Fruit fly (Drosophila melanogaster): ENCODE measurements around the gene kuz.

The kuz gene

DNA sequence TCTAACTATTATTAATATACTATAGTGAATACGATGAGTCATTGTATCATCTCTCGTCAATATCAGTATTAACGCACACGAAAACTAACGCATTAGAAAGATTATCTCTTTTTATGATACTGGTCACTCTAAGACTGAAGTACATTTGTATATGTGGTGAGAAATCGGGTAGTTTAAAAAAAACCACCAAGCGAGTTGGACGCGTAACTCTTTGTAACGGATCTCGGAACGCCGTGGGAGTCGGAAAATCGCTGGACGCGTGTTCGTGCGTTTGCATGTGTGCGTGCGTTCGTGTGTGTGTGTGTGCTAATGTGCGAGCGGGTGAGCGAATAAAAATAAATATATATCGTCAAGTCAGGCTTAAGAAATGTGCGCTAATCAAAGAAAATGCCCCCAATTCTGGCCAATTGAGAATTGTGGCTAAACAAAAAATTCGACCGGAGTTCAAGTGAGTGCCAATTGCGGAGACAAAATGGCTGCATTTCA lies at the start of gene kuz:
kuz (plus strand) TSS at position 167 of the 486 bp plus-strand sequence.
- peak; percentile 61 for TF ChIP-seq sna (GFP tag; IDR thresholded peaks at IDR 0.05; ENCODE audit: partially characterized antibody)
- peak; percentile 73 for TF ChIP-seq B-H2 (GFP tag; optimal IDR thresholded peaks at IDR 0.05)
- TF ChIP-seq CG15479 (GFP tag; optimal IDR thresholded peaks at IDR 0.05): peak; percentile 0
- TF ChIP-seq YL-1 (GFP tag; optimal IDR thresholded peaks at IDR 0.05): peak; percentile 26
- peak; percentile 25 for TF ChIP-seq nau (GFP tag; optimal IDR thresholded peaks at IDR 0.05)
- peak; percentile 2 for TF ChIP-seq pfk (GFP tag; optimal IDR thresholded peaks at IDR 0.05)
- 0 out of 2 replicates have a peak, but pooled peaks have one; percentile 32 for TF ChIP-seq Taf1 (GFP tag; IDR thresholded peaks at IDR 0.05)
- peak; percentile 82; the same call in 1 of the 2 replicates for TF ChIP-seq rib (GFP tag; IDR thresholded peaks at IDR 0.05)
- peak; percentile 65 for TF ChIP-seq CG1603 (tag; optimal IDR thresholded peaks at IDR 0.05)
- TF ChIP-seq CG12391 (tag; optimal IDR thresholded peaks at IDR 0.05): peak; percentile 67
- TF ChIP-seq H15 (GFP tag; IDR thresholded peaks at IDR 0.05): no peak
- TF ChIP-seq sisA (GFP tag; IDR thresholded peaks at IDR 0.05): no peak
- peak; percentile 24 for TF ChIP-seq NC2β (GFP tag; optimal IDR thresholded peaks at IDR 0.05)
- TF ChIP-seq PHDP (tag; optimal IDR thresholded peaks at IDR 0.05): peak; percentile 46
- peak; percentile 46; the same call in 1 of the 2 replicates for TF ChIP-seq Drgx (GFP tag; IDR thresholded peaks at IDR 0.05)
- peak; percentile 94 for TF ChIP-seq Med (GFP tag)
- TF ChIP-seq Blimp-1 (GFP tag; optimal IDR thresholded peaks at IDR 0.05): peak; percentile 26
- TF ChIP-seq sob (GFP tag; IDR thresholded peaks at IDR 0.05): peak; percentile 73
- TF ChIP-seq pnt (GFP tag; optimal IDR thresholded peaks at IDR 0.05): no peak
- TF ChIP-seq zf30C (GFP tag; optimal IDR thresholded peaks at IDR 0.05): peak; percentile 36
- no peak for TF ChIP-seq usp (GFP tag; optimal IDR thresholded peaks at IDR 0.05)
- TF ChIP-seq sim (GFP tag; IDR thresholded peaks at IDR 0.05): 0 out of 2 replicates have a peak, but pooled peaks have one; percentile 15
- peak; percentile 38; the same call in 1 of the 2 replicates for TF ChIP-seq onecut (GFP tag; IDR thresholded peaks at IDR 0.05)
- peak; percentile 19 for TF ChIP-seq Fer2 (tag; optimal IDR thresholded peaks at IDR 0.05)
- no peak for TF ChIP-seq hth (optimal IDR thresholded peaks at IDR 0.05)
- peak; percentile 44 for TF ChIP-seq Vsx1 (GFP tag; optimal IDR thresholded peaks at IDR 0.05)
- TF ChIP-seq CG10147 (GFP tag; optimal IDR thresholded peaks at IDR 0.05): peak; percentile 10
- peak; percentile 37 for TF ChIP-seq CG4328 (GFP tag; optimal IDR thresholded peaks at IDR 0.05)
- no peak for TF ChIP-seq CG6272 (GFP tag; IDR thresholded peaks at IDR 0.05)
- peak; percentile 69; the same call in 2 of the 3 replicates for TF ChIP-seq row (GFP tag; IDR thresholded peaks at IDR 0.05)
- TF ChIP-seq CG9876 (GFP tag; optimal IDR thresholded peaks at IDR 0.05): peak; percentile 7
- TF ChIP-seq odd (GFP tag; optimal IDR thresholded peaks at IDR 0.05): peak; percentile 21
- TF ChIP-seq trh (GFP tag; optimal IDR thresholded peaks at IDR 0.05): no peak
- peak; percentile 18 for TF ChIP-seq NK7.1 (GFP tag; optimal IDR thresholded peaks at IDR 0.05)
- peak; percentile 73 for TF ChIP-seq nerfin-1 (tag; optimal IDR thresholded peaks at IDR 0.05)
- TF ChIP-seq lilli (GFP tag; optimal IDR thresholded peaks at IDR 0.05): peak; percentile 34
- peak; percentile 28 for TF ChIP-seq BtbVII (GFP tag; optimal IDR thresholded peaks at IDR 0.05)
- TF ChIP-seq CG43689 (GFP tag; IDR thresholded peaks at IDR 0.05): no peak
- peak; percentile 64 for TF ChIP-seq HmgZ (tag; optimal IDR thresholded peaks at IDR 0.05)
- TF ChIP-seq CG17568 (GFP tag; optimal IDR thresholded peaks at IDR 0.05): peak; percentile 21
- 0 out of 2 replicates have a peak, but pooled peaks have one; percentile 16 for TF ChIP-seq slbo (GFP tag; IDR thresholded peaks at IDR 0.05)
- peak; percentile 54 for TF ChIP-seq MTF-1 (GFP tag; optimal IDR thresholded peaks at IDR 0.05; ENCODE audit: borderline replicate concordance)
- TF ChIP-seq CG13296 (GFP tag; optimal IDR thresholded peaks at IDR 0.05): peak; percentile 37
- TF ChIP-seq BEAF-32 (GFP tag; optimal IDR thresholded peaks at IDR 0.05): peak; percentile 63
- TF ChIP-seq sd (tag; optimal IDR thresholded peaks at IDR 0.05): peak; percentile 63
- peak; percentile 72 for TF ChIP-seq Hmr (GFP tag; optimal IDR thresholded peaks at IDR 0.05)
- no peak for TF ChIP-seq CG31224 (GFP tag; IDR thresholded peaks at IDR 0.05)
- 0 out of 3 replicates have a peak, but pooled peaks have one; percentile 56 for TF ChIP-seq CG7963 (GFP tag; IDR thresholded peaks at IDR 0.05; ENCODE audit: partially characterized antibody)
- TF ChIP-seq Nf-YA (GFP tag; IDR thresholded peaks at IDR 0.05): 0 out of 2 replicates have a peak, but pooled peaks have one; percentile 35
